Worm (Caenorhabditis elegans) whole organism, L3 larva: ENCODE data around the gene F49C5.5.

Experiments used
- ZK546.5 ChIP-seq: sonication (generic microtip); optimal IDR thresholded peaks from 2 replicates; lab custom pipeline; 2017; ENCODE audit warnings: missing biosample characterization, missing genetic modification characterization
- aly-2 ChIP-seq: fragments of 150-350 bp; optimal IDR thresholded peaks from 2 replicates; lab custom pipeline; 2014; ENCODE audit warnings: missing biosample characterization, missing genetic modification characterization
- ceh-16 ChIP-seq: sonication (generic microtip); optimal IDR thresholded peaks from 2 replicates; lab custom pipeline; 2017; ENCODE audit warnings: missing biosample characterization, missing genetic modification characterization
- ceh-28 ChIP-seq: fragments of 150-350 bp; optimal IDR thresholded peaks from 2 replicates; lab custom pipeline; 2014; ENCODE audit warnings: missing biosample characterization, missing genetic modification reagents, missing genetic modification characterization
- ceh-82 ChIP-seq: fragments of 150-350 bp; optimal IDR thresholded peaks from 2 replicates; lab custom pipeline; 2014; ENCODE audit warnings: missing biosample characterization, missing genetic modification characterization
- ceh-9 ChIP-seq: sonication (generic microtip); optimal IDR thresholded peaks from 2 replicates; lab custom pipeline; 2018; ENCODE audit warnings: missing biosample characterization, missing genetic modification characterization
- daf-12 ChIP-seq: fragments of 150-350 bp; optimal IDR thresholded peaks from 2 replicates; lab custom pipeline; 2014; ENCODE audit warnings: missing biosample characterization, missing genetic modification reagents, missing genetic modification characterization
- egl-27 ChIP-seq: sonication (generic microtip); optimal IDR thresholded peaks from 4 replicates; lab custom pipeline; 2017; ENCODE audit warnings: missing biosample characterization, missing genetic modification reagents, missing genetic modification characterization
- egl-5 ChIP-seq: fragments of 150-350 bp; optimal IDR thresholded peaks from 2 replicates; lab custom pipeline; 2017; ENCODE audit warnings: missing biosample characterization, missing genetic modification reagents, missing genetic modification characterization, inconsistent platforms
- elt-3 ChIP-seq, 3 experiments: fragments of 150-350 bp in 1 of 3; sonication (generic microtip) in 2 of 3; optimal IDR thresholded peaks; 2 replicates in 2 of 3; 4 replicates in 1 of 3; lab custom pipeline; 2014 to 2017; ENCODE audit warnings: missing biosample characterization in 3 of 3, missing genetic modification characterization in 3 of 3
- eor-1 ChIP-seq, 2 experiments: fragments of 150-350 bp; optimal IDR thresholded peaks; 2 replicates each; lab custom pipeline; 2014 to 2018; ENCODE audit warnings: missing biosample characterization in 2 of 2, missing genetic modification characterization in 2 of 2
- fkh-10 ChIP-seq: sonication (generic microtip); optimal IDR thresholded peaks from 2 replicates; lab custom pipeline; 2017; ENCODE audit warnings: missing biosample characterization, missing genetic modification reagents, missing genetic modification characterization
- fkh-2 ChIP-seq: fragments of 150-350 bp; optimal IDR thresholded peaks from 2 replicates; lab custom pipeline; 2014; ENCODE audit warnings: missing biosample characterization, missing genetic modification reagents, missing genetic modification characterization
- fos-1 ChIP-seq: fragments of 150-350 bp; optimal IDR thresholded peaks from 2 replicates; lab custom pipeline; 2014; ENCODE audit warnings: missing biosample characterization, missing genetic modification characterization
- jun-1 ChIP-seq: fragments of 150-350 bp; optimal IDR thresholded peaks from 2 replicates; lab custom pipeline; 2014; ENCODE audit warnings: missing biosample characterization, missing genetic modification reagents, missing genetic modification characterization
- lin-15B ChIP-seq: fragments of 150-350 bp; optimal IDR thresholded peaks from 2 replicates; lab custom pipeline; 2014; ENCODE audit warnings: missing biosample characterization, missing genetic modification characterization
- lin-39 ChIP-seq: fragments of 150-350 bp; optimal IDR thresholded peaks from 2 replicates; lab custom pipeline; 2018; ENCODE audit warnings: missing biosample characterization, missing genetic modification reagents, missing genetic modification characterization
- lsy-12 ChIP-seq: sonication (generic microtip); optimal IDR thresholded peaks from 2 replicates; lab custom pipeline; 2016; ENCODE audit warnings: mild to moderate bottlenecking, missing genetic modification characterization, missing compliant biosample characterization
- mdl-1 ChIP-seq: fragments of 150-350 bp; optimal IDR thresholded peaks from 2 replicates; lab custom pipeline; 2014; ENCODE audit warnings: missing biosample characterization, missing genetic modification characterization
- mml-1 ChIP-seq: fragments of 150-350 bp; sonication (generic microtip); optimal IDR thresholded peaks from 3 replicates; lab custom pipeline; 2014; ENCODE audit warnings: missing biosample characterization, missing genetic modification characterization
- nfya-1 ChIP-seq: sonication (generic microtip); optimal IDR thresholded peaks from 2 replicates; lab custom pipeline; 2017; ENCODE audit warnings: missing genetic modification characterization, mild to moderate bottlenecking, missing compliant biosample characterization, antibody characterized with exemption, moderate library complexity; ENCODE audit not compliant: insufficient read depth
- nhr-11 ChIP-seq: fragments of 150-350 bp; optimal IDR thresholded peaks from 2 replicates; lab custom pipeline; 2014; ENCODE audit warnings: missing biosample characterization, missing genetic modification characterization
- nhr-23 ChIP-seq: fragments of 150-350 bp; optimal IDR thresholded peaks from 2 replicates; lab custom pipeline; 2014; ENCODE audit warnings: missing biosample characterization, missing genetic modification reagents, missing genetic modification characterization
- nhr-25 ChIP-seq: sonication (generic microtip); optimal IDR thresholded peaks from 2 replicates; lab custom pipeline; 2017; ENCODE audit warnings: missing biosample characterization, missing genetic modification characterization
- nhr-28 ChIP-seq: fragments of 150-350 bp; optimal IDR thresholded peaks from 2 replicates; lab custom pipeline; 2014; ENCODE audit warnings: missing biosample characterization, missing genetic modification characterization
- nhr-43 ChIP-seq: sonication (generic microtip); optimal IDR thresholded peaks from 2 replicates; lab custom pipeline; 2016; ENCODE audit warnings: mild to moderate bottlenecking, missing genetic modification characterization, missing compliant biosample characterization; ENCODE audit not compliant: poor library complexity, severe bottlenecking
- nhr-67 ChIP-seq: fragments of 150-350 bp; optimal IDR thresholded peaks from 2 replicates; lab custom pipeline; 2014; ENCODE audit warnings: missing biosample characterization, missing genetic modification characterization
- nhr-76 ChIP-seq: fragments of 150-350 bp; sonication (generic microtip); optimal IDR thresholded peaks from 5 replicates; lab custom pipeline; 2014; ENCODE audit warnings: missing biosample characterization, missing genetic modification characterization
- nhr-77 ChIP-seq: fragments of 150-350 bp; optimal IDR thresholded peaks from 2 replicates; lab custom pipeline; 2014; ENCODE audit warnings: missing biosample characterization, missing genetic modification characterization
- pqm-1 ChIP-seq: fragments of 150-350 bp; optimal IDR thresholded peaks from 2 replicates; lab custom pipeline; 2017; ENCODE audit warnings: missing biosample characterization, missing genetic modification characterization, inconsistent platforms
- skn-1 ChIP-seq: fragments of 150-350 bp; optimal IDR thresholded peaks from 2 replicates; lab custom pipeline; 2014; ENCODE audit warnings: missing biosample characterization, missing genetic modification characterization
- unc-62 ChIP-seq: fragments of 150-350 bp; sonication (generic microtip); optimal IDR thresholded peaks from 4 replicates; lab custom pipeline; 2014; ENCODE audit warnings: missing biosample characterization, missing genetic modification reagents, missing genetic modification characterization
- ztf-4 ChIP-seq: fragments of 150-350 bp; optimal IDR thresholded peaks from 2 replicates; lab custom pipeline; 2014; ENCODE audit warnings: missing biosample characterization, missing genetic modification characterization

F49C5.5 gene

DNA sequence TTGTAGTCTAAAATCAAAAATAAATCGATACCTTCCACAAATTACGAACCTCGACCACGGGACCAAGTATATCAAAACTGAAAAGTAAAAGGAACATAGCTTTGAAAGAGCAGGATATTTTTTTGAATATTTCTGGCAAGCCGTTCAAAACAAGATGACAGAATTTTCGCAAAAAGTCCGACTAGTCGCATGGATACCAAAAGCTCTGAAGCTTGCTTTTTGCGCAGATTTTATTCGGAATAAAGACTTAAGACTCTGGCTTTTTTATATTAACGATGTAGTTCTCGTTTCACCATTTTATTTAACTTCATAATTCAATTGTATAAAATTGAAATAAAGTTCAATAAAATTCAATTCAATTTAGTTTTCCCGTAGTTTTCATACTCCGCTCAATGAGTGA is 27.2 kb upstream of the F49C5.5 start, which contains the start of gene Y38E10A.2:
Gene Y38E10A.2, minus strand, starts transcription at position 101 of the 400 bp plus-strand sequence.
- TF ChIP-seq fos-1 (tag; lab: Kevin White, UChicago) (no peak), fkh-10 (GFP tag; lab: Kevin White, UChicago) (no peak), jun-1 (tag; lab: Kevin White, UChicago) (no peak), nhr-76 (tag; lab: Kevin White, UChicago) (no peak), elt-3 (tag; optimal IDR thresholded peaks at IDR 0.05; lab: Kevin White, UChicago) (no peak), nhr-25 (tag; lab: Kevin White, UChicago) (no peak), mdl-1 (tag; lab: Kevin White, UChicago) (no peak), nfya-1 (tag; lab: Kevin White, UChicago) (no peak), egl-27 (no peak), mml-1 (tag; lab: Kevin White, UChicago) (no peak), nhr-28 (tag; lab: Kevin White, UChicago) (no peak), fkh-2 (tag; lab: Kevin White, UChicago) (no peak), nhr-11 (tag; lab: Kevin White, UChicago) (no peak), ZK546.5 (tag; lab: Kevin White, UChicago) (no peak), nhr-77 (tag; lab: Kevin White, UChicago) (no peak), eor-1 (tag; optimal IDR thresholded peaks at IDR 0.05; lab: Kevin White, UChicago) (no peak)

DNA sequence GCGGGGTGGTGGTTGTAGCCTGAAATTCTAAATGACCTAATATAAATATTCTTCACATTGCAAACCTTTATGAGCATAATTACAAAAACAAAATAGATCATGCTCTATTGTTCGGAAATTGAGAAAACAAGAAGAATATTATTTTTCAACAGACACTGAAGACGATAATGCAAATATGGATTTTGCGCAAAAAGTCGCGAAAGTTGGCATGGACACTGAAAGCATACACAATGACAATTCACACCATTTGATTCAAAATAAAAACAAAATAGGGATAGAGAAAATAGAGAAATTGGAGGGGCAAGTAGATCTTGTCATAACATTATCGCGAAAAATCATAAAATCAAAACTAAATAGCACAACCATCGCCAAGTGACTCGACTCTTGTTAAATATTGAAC is 26.4 kb upstream of the F49C5.5 start, which contains the start of gene Y38E10A.35:
Gene Y38E10A.35, minus strand, starts transcription at position 101 of the 400 bp plus-strand sequence.
- no peak for TF ChIP-seq ceh-16 (tag; lab: Kevin White, UChicago)
- TF ChIP-seq nhr-11 (tag; lab: Kevin White, UChicago), result no peak
- TF ChIP-seq pqm-1 (tag; lab: Kevin White, UChicago), result no peak
- TF ChIP-seq ceh-9 (tag; lab: Kevin White, UChicago), result no peak
- no peak for TF ChIP-seq aly-2 (tag; lab: Kevin White, UChicago)
- TF ChIP-seq lin-39 (tag; lab: Kevin White, UChicago), result no peak
- TF ChIP-seq daf-12, result no peak
- no peak for TF ChIP-seq nhr-28 (tag; lab: Kevin White, UChicago)
- no peak for TF ChIP-seq nhr-25 (tag; lab: Kevin White, UChicago)
- no peak for TF ChIP-seq eor-1 (tag; optimal IDR thresholded peaks at IDR 0.05; lab: Kevin White, UChicago)
- TF ChIP-seq nfya-1 (tag; lab: Kevin White, UChicago), result no peak
- TF ChIP-seq lin-15B (tag; lab: Kevin White, UChicago), result no peak
- TF ChIP-seq elt-3 (tag; optimal IDR thresholded peaks at IDR 0.05; lab: Kevin White, UChicago), result no peak
- TF ChIP-seq, all 47 proteins: peak for 0

DNA sequence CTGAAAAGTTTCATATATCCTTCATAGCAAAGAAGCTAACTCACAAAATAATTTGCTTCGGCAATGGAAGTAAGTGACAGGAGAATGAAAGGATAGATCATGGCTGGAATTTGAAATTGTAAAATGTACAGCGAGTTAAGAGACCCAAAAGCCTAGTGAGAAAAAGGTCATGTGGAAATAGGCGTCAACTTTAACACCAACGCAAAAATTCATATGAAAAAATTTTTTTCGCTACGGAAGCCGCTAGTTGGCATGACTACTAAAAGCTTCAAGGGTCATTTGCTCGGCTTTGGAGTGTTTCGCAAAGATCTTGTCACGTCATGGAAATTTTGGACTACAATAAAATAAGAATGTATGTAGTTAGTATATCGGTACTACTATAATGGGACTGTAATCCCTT is 24.2 kb upstream of the F49C5.5 start, which contains the start of gene Y38E10A.1:
Gene Y38E10A.1, minus strand, starts transcription at position 101 of the 400 bp plus-strand sequence.
- no peak for TF ChIP-seq ztf-4 (tag; lab: Kevin White, UChicago)
- no peak for TF ChIP-seq mml-1 (tag; lab: Kevin White, UChicago)
- no peak for TF ChIP-seq daf-12
- no peak for TF ChIP-seq nhr-43 (tag; lab: Kevin White, UChicago)
- no peak for TF ChIP-seq ceh-16 (tag; lab: Kevin White, UChicago)
- TF ChIP-seq ceh-9 (tag; lab: Kevin White, UChicago), result no peak
- no peak for TF ChIP-seq aly-2 (tag; lab: Kevin White, UChicago)
- no peak for TF ChIP-seq lsy-12 (tag; lab: Kevin White, UChicago)
- TF ChIP-seq egl-27, result no peak
- no peak for TF ChIP-seq nhr-77 (tag; lab: Kevin White, UChicago)
- TF ChIP-seq fkh-10 (GFP tag; lab: Kevin White, UChicago), result no peak
- TF ChIP-seq nhr-67, result no peak
- no peak for TF ChIP-seq unc-62 (GFP tag; lab: Kevin White, UChicago)
- TF ChIP-seq nhr-23 (tag; lab: Kevin White, UChicago), result no peak
- TF ChIP-seq fkh-2 (tag; lab: Kevin White, UChicago), result no peak
- no peak for TF ChIP-seq skn-1
- TF ChIP-seq egl-5, result no peak
- TF ChIP-seq ceh-82 (tag; lab: Kevin White, UChicago), result no peak
- no peak for TF ChIP-seq lin-15B (tag; lab: Kevin White, UChicago)

DNA sequence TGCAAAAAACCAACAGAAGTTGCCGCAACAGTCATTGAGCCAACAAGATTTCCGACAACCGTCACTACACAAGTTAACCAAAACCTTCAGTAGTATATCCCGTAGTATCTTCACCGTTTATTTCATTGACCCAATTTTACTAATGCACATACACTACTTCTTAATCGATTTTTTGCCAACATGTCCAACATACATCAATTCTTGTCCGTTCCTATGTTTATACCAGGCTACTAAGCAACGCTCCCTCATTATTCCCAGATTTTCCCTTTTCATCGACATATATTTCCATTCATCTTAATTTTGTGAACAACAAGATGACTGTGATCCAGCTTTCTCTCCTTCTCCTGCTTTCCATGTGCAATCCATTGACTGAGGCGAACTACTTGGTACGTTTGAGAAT is 19.5 kb upstream of the F49C5.5 start, which contains the start of gene F49C5.7:
Gene F49C5.7, plus strand, starts transcription at position 301 of the 400 bp plus-strand sequence.
- no peak for TF ChIP-seq fkh-2 (tag; lab: Kevin White, UChicago)
- TF ChIP-seq ceh-28, result no peak
- TF ChIP-seq unc-62 (GFP tag; lab: Kevin White, UChicago), result no peak
